Worm (Caenorhabditis elegans): Measurements from ENCODE around the gene dnj-23.

- TF ChIP-seq F13H6.1 (tag; optimal IDR thresholded peaks at IDR 0.05) (no peak), nhr-23 (tag; optimal IDR thresholded peaks at IDR 0.05) (no peak), lin-39 (tag; optimal IDR thresholded peaks at IDR 0.05) (no peak), unc-62 (GFP tag; optimal IDR thresholded peaks at IDR 0.05) (no peak), elt-3 (tag; optimal IDR thresholded peaks at IDR 0.05) (no peak), nhr-77 (tag; optimal IDR thresholded peaks at IDR 0.05) (no peak), ceh-82 (tag; optimal IDR thresholded peaks at IDR 0.05) (no peak)
Measured at ce11 chrII:9154339-9154738, 45.9 kb upstream of the dnj-23 start.
